Fruit fly (Drosophila melanogaster): ENCODE data around the gene Sec13.

dm6 chr3R:23320251-23320650, 35.8 kb upstream of the Sec13 start:
- TF ChIP-seq pad (GFP tag; optimal IDR thresholded peaks at IDR 0.05) (no peak), CG7045 (GFP tag; optimal IDR thresholded peaks at IDR 0.05) (no peak), CG14711 (tag; optimal IDR thresholded peaks at IDR 0.05) (no peak), cnc (optimal IDR thresholded peaks at IDR 0.05) (no peak), cic (GFP tag; optimal IDR thresholded peaks at IDR 0.05) (no peak)

Data from whole organism, adult.